Worm (Caenorhabditis elegans): Measurements from ENCODE around the gene gpa-5.

Gene gpa-5

DNA sequence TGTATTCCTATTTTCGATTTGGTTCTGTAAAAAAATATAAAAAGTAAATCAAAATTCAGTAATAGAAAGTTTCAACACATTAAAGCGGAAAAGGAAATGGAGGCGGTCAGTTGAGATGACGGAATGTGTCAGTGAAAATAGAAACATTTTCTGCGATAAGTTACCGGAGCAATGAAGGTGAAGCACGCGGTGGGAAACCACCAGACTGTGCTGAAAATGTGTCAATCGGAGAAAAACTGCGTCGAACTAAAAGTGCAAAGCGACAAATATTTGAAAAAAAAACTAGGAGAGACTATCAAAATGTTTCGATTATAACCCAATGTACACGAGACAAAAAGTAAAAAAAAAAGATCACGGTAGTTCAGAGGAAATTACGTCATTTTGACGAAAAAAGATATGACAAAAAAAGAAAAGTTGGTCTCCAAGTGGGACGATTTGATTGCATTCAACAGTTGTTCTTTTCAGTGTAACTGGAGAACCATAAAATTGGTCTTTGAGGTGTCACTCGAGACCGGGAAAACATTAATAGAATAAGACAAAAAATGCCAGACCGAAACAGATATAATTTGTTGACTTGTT, 50.4 kb downstream of the gpa-5 start, which contains the start of gene acl-4:
TSS of gene acl-4 (minus strand) at position 27 of the 579 bp plus-strand sequence.
- TF ChIP-seq pes-1 (GFP tag; IDR thresholded peaks at IDR 0.05) (no peak), F13C5.2 (tag; optimal IDR thresholded peaks at IDR 0.05) (no peak)

Measured in whole organism, early embryonic.